Worm (Caenorhabditis elegans) whole organism, young adult: Measurements from ENCODE around the gene K07E8.6.

Source experiments
- B0261.1 ChIP-seq: sonication (generic microtip); optimal IDR thresholded peaks from 2 replicates; lab custom pipeline; 2016; ENCODE audit warnings: mild to moderate bottlenecking, missing genetic modification characterization, moderate library complexity, missing compliant biosample characterization
- D2030.7 ChIP-seq: fragments of 200-800 bp; sonication (Bioruptor generic); IDR thresholded peaks from 2 replicates; pipeline ENCODE4 v1.3.6; 2022; ENCODE audit warnings: missing genetic modification reagents, missing genetic modification characterization, missing compliant biosample characterization
- F23B12.7 ChIP-seq: sonication (generic microtip); optimal IDR thresholded peaks from 2 replicates; lab custom pipeline; 2017; ENCODE audit warnings: missing genetic modification characterization, mild to moderate bottlenecking, missing compliant biosample characterization, antibody characterized with exemption, moderate library complexity; ENCODE audit not compliant: insufficient read depth
- F33H1.4 ChIP-seq: fragments of 200-800 bp; sonication (Bioruptor generic); IDR thresholded peaks from 2 replicates; pipeline ENCODE4 v1.3.6; 2022; ENCODE audit warnings: missing genetic modification reagents, missing genetic modification characterization, missing compliant biosample characterization
- F52B5.7 ChIP-seq: sonication (generic microtip); optimal IDR thresholded peaks from 2 replicates; lab custom pipeline; 2016; ENCODE audit warnings: mild to moderate bottlenecking, missing genetic modification characterization, missing compliant biosample characterization
- F57A8.1 ChIP-seq: fragments of 200-800 bp; sonication (Bioruptor generic); optimal IDR thresholded peaks from 2 replicates; lab custom pipeline; 2018; ENCODE audit warnings: mild to moderate bottlenecking, missing genetic modification characterization, moderate library complexity, missing compliant biosample characterization
- F57C9.4 ChIP-seq: sonication (generic microtip); optimal IDR thresholded peaks from 2 replicates; lab custom pipeline; 2017; ENCODE audit warnings: mild to moderate bottlenecking, missing genetic modification characterization, missing compliant biosample characterization
- Y53G8AR.9 ChIP-seq: fragments of 200-800 bp; sonication (Bioruptor generic); conservative IDR thresholded peaks from 2 replicates; pipeline ENCODE4 v1.3.6; 2022; ENCODE audit warnings: missing genetic modification reagents, missing genetic modification characterization, missing compliant biosample characterization
- Y56A3A.18 ChIP-seq: fragments of 200-800 bp; sonication (Bioruptor generic); IDR thresholded peaks from 2 replicates; pipeline ENCODE4 v1.3.6; 2022; ENCODE audit warnings: missing genetic modification reagents, missing genetic modification characterization, missing compliant biosample characterization
- Y79H2A.3 ChIP-seq: fragments of 200-800 bp; sonication (Bioruptor generic); conservative IDR thresholded peaks from 2 replicates; pipeline ENCODE4 v1.3.6; 2022; ENCODE audit warnings: missing genetic modification reagents, missing genetic modification characterization, missing compliant biosample characterization
- akir-1 ChIP-seq: fragments of 200-800 bp; sonication (Bioruptor generic); optimal IDR thresholded peaks from 2 replicates; lab custom pipeline; 2018; ENCODE audit warnings: mild to moderate bottlenecking, missing genetic modification characterization, moderate library complexity, missing compliant biosample characterization
- attf-6 ChIP-seq: fragments of 200-800 bp; sonication (Bioruptor generic); IDR thresholded peaks from 2 replicates; pipeline ENCODE4 v1.3.6; 2022; ENCODE audit warnings: missing genetic modification reagents, missing genetic modification characterization, missing compliant biosample characterization
- bed-1 ChIP-seq: fragments of 200-800 bp; sonication (Bioruptor generic); IDR thresholded peaks from 2 replicates; pipeline ENCODE4 v1.3.6; 2022; ENCODE audit warnings: missing genetic modification reagents, missing genetic modification characterization, missing compliant biosample characterization
- cebp-1 ChIP-seq, 2 experiments: fragments of 200-800 bp in 1 of 2; sonication (Bioruptor generic) in 1 of 2; sonication (generic microtip) in 1 of 2; IDR thresholded peaks in 1 of 2; optimal IDR thresholded peaks in 1 of 2; 2 replicates each; pipeline versions ENCODE4 v1.3.6 to Lab custom; 2017 to 2022; ENCODE audit warnings: missing compliant biosample characterization in 2 of 2, missing genetic modification characterization in 2 of 2, mild to moderate bottlenecking in 1 of 2, missing genetic modification reagents in 1 of 2, moderate library complexity in 1 of 2
- ceh-100 ChIP-seq: fragments of 200-800 bp; sonication (Bioruptor generic); IDR thresholded peaks from 2 replicates; pipeline ENCODE4 v1.3.6; 2022; ENCODE audit warnings: missing genetic modification reagents, missing genetic modification characterization, missing compliant biosample characterization
- ceh-40 ChIP-seq: fragments of 200-800 bp; sonication (Bioruptor generic); IDR thresholded peaks from 2 replicates; pipeline ENCODE4 v1.3.6; 2022; ENCODE audit warnings: missing genetic modification characterization, missing compliant biosample characterization
- ceh-91 ChIP-seq: fragments of 200-800 bp; sonication (Bioruptor generic); IDR thresholded peaks from 2 replicates; pipeline ENCODE4 v1.3.6; 2022; ENCODE audit warnings: missing genetic modification reagents, missing genetic modification characterization, missing compliant biosample characterization
- dox-1 ChIP-seq: fragments of 200-800 bp; sonication (Bioruptor generic); IDR thresholded peaks from 2 replicates; pipeline ENCODE4 v1.3.6; 2022; ENCODE audit warnings: missing genetic modification reagents, missing genetic modification characterization, missing compliant biosample characterization
- egl-44 ChIP-seq: fragments of 200-800 bp; sonication (Bioruptor generic); IDR thresholded peaks from 2 replicates; pipeline ENCODE4 v1.3.6; 2022; ENCODE audit warnings: missing genetic modification reagents, missing genetic modification characterization, missing compliant biosample characterization
- ets-4 ChIP-seq: fragments of 200-800 bp; sonication (Bioruptor generic); optimal IDR thresholded peaks from 2 replicates; lab custom pipeline; 2018; ENCODE audit warnings: mild to moderate bottlenecking, missing genetic modification characterization, missing compliant biosample characterization
- fkh-3 ChIP-seq: sonication (generic microtip); optimal IDR thresholded peaks from 2 replicates; lab custom pipeline; 2016; ENCODE audit warnings: mild to moderate bottlenecking, missing genetic modification characterization, missing compliant biosample characterization
- hlh-12 ChIP-seq: sonication (generic microtip); optimal IDR thresholded peaks from 2 replicates; lab custom pipeline; 2016; ENCODE audit warnings: missing genetic modification characterization, missing compliant biosample characterization
- hmg-20 ChIP-seq: fragments of 200-800 bp; sonication (Bioruptor generic); IDR thresholded peaks from 2 replicates; pipeline ENCODE4 v1.3.6; 2022; ENCODE audit warnings: missing genetic modification reagents, missing genetic modification characterization, missing compliant biosample characterization
- hsf-1 ChIP-seq: fragments of 200-800 bp; sonication (Bioruptor generic); IDR thresholded peaks from 2 replicates; pipeline ENCODE4 v1.3.6; 2022; ENCODE audit warnings: missing genetic modification reagents, missing genetic modification characterization, missing compliant biosample characterization
- let-526 ChIP-seq: fragments of 200-800 bp; sonication (Bioruptor generic); IDR thresholded peaks from 2 replicates; pipeline ENCODE4 v1.3.6; 2022; ENCODE audit warnings: missing genetic modification reagents, missing genetic modification characterization, missing compliant biosample characterization
- let-607 ChIP-seq, 2 experiments: fragments of 200-800 bp in 1 of 2; sonication (Bioruptor generic) in 1 of 2; sonication (generic microtip) in 1 of 2; optimal IDR thresholded peaks; 2 replicates each; lab custom pipeline; 2016 to 2018; ENCODE audit warnings: mild to moderate bottlenecking in 2 of 2, missing compliant biosample characterization in 2 of 2, missing genetic modification characterization in 2 of 2, moderate library complexity in 2 of 2, missing genotype in 1 of 2
- lin-26 ChIP-seq: fragments of 200-800 bp; sonication (Bioruptor generic); IDR thresholded peaks from 2 replicates; pipeline ENCODE4 v1.3.6; 2022; ENCODE audit warnings: missing genetic modification reagents, missing genetic modification characterization, missing compliant biosample characterization
- lsl-1 ChIP-seq: fragments of 200-800 bp; sonication (Bioruptor generic); optimal IDR thresholded peaks from 2 replicates; lab custom pipeline; 2018; ENCODE audit warnings: mild to moderate bottlenecking, missing genetic modification characterization, moderate library complexity, missing compliant biosample characterization
- mcd-1 ChIP-seq: fragments of 200-800 bp; sonication (Bioruptor generic); IDR thresholded peaks from 2 replicates; pipeline ENCODE4 v1.3.6; 2022; ENCODE audit warnings: missing genetic modification reagents, missing genetic modification characterization, missing compliant biosample characterization
- mes-4 ChIP-seq: sonication (generic microtip); optimal IDR thresholded peaks from 2 replicates; lab custom pipeline; 2016; ENCODE audit warnings: missing genotype, missing genetic modification characterization, missing compliant biosample characterization
- nfya-1 ChIP-seq: sonication (generic microtip); optimal IDR thresholded peaks from 2 replicates; lab custom pipeline; 2017; ENCODE audit warnings: antibody characterized with exemption, missing compliant biosample characterization, missing genetic modification characterization, borderline replicate concordance; ENCODE audit not compliant: insufficient read depth
- nhr-120 ChIP-seq: fragments of 200-800 bp; sonication (Bioruptor generic); IDR thresholded peaks from 2 replicates; pipeline ENCODE4 v1.3.6; 2022; ENCODE audit warnings: missing genetic modification characterization, missing compliant biosample characterization
- nhr-179 ChIP-seq: sonication (generic microtip); optimal IDR thresholded peaks from 2 replicates; lab custom pipeline; 2016; ENCODE audit warnings: mild to moderate bottlenecking, missing genetic modification characterization, missing compliant biosample characterization
- nhr-27 ChIP-seq: fragments of 200-800 bp; sonication (Bioruptor generic); optimal IDR thresholded peaks from 2 replicates; lab custom pipeline; 2018; ENCODE audit warnings: mild to moderate bottlenecking, missing genetic modification characterization, moderate library complexity, missing compliant biosample characterization
- nhr-90 ChIP-seq: sonication (generic microtip); optimal IDR thresholded peaks from 2 replicates; lab custom pipeline; 2016; ENCODE audit warnings: missing genotype, mild to moderate bottlenecking, missing genetic modification characterization, missing compliant biosample characterization
- repo-1 ChIP-seq: sonication (generic microtip); optimal IDR thresholded peaks from 2 replicates; lab custom pipeline; 2017; ENCODE audit warnings: mild to moderate bottlenecking, missing genetic modification characterization, missing compliant biosample characterization
- sea-2 ChIP-seq: fragments of 200-800 bp; sonication (Bioruptor generic); IDR thresholded peaks from 2 replicates; pipeline ENCODE4 v1.3.6; 2022; ENCODE audit warnings: missing genetic modification characterization, missing compliant biosample characterization
- somi-1 ChIP-seq: fragments of 200-800 bp; sonication (Bioruptor generic); optimal IDR thresholded peaks from 2 replicates; lab custom pipeline; 2018; ENCODE audit warnings: mild to moderate bottlenecking, missing genetic modification characterization, missing compliant biosample characterization
- sptf-2 ChIP-seq: fragments of 200-800 bp; sonication (Bioruptor generic); optimal IDR thresholded peaks from 2 replicates; lab custom pipeline; 2018; ENCODE audit warnings: mild to moderate bottlenecking, missing genetic modification characterization, missing compliant biosample characterization
- tlf-1 ChIP-seq: fragments of 200-800 bp; sonication (Bioruptor generic); optimal IDR thresholded peaks from 2 replicates; lab custom pipeline; 2018; ENCODE audit warnings: mild to moderate bottlenecking, missing genetic modification characterization, missing compliant biosample characterization
- unc-130 ChIP-seq: sonication (generic microtip); optimal IDR thresholded peaks from 2 replicates; lab custom pipeline; 2016; ENCODE audit warnings: missing genetic modification reagents, missing genetic modification characterization, missing compliant biosample characterization
- zfh-2 ChIP-seq: fragments of 200-800 bp; sonication (Bioruptor generic); conservative IDR thresholded peaks from 2 replicates; pipeline ENCODE4 v1.3.6; 2022; ENCODE audit warnings: missing genetic modification reagents, missing genetic modification characterization, missing compliant biosample characterization
- ztf-18 ChIP-seq: sonication (generic microtip); optimal IDR thresholded peaks from 2 replicates; lab custom pipeline; 2016; ENCODE audit warnings: missing genotype, mild to moderate bottlenecking, missing genetic modification characterization, missing compliant biosample characterization
- ztf-6 ChIP-seq: fragments of 200-800 bp; sonication (Bioruptor generic); IDR thresholded peaks from 2 replicates; pipeline ENCODE4 v1.3.6; 2022; ENCODE audit warnings: missing genetic modification reagents, missing genetic modification characterization, missing compliant biosample characterization

K07E8.6 gene

DNA sequence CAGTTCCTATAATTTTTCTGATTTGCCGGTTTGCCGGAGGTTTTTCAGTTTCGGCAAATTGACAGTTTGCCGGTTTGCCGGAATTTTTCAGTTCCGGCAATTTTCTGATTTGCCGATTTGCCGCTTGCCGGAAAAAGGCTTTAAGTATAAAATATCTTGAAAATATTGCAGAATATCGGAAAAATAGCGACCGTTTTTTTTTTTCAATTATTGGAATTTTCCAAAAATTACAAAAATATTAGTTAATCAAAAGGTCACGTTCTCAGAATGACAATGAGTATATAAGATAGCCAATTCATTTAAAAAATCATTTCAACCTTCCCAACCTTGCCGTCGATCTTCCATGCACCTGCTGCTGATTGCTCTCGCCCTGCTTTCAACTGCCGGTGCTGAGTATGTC lies 43.0 kb upstream of the K07E8.6 start, which contains the start of gene T02H6.7:
Gene T02H6.7 (plus strand): TSS at position 301 of the 400 bp plus-strand sequence.
- TF ChIP-seq F57A8.1 (GFP tag; lab: Kevin White, UChicago) (no peak), sea-2 (GFP tag; lab: Robert Waterston, UW) (no peak), F23B12.7 (tag; lab: Kevin White, UChicago) (no peak), dox-1 (GFP tag; lab: Robert Waterston, UW) (no peak), lsl-1 (GFP tag; lab: Kevin White, UChicago) (no peak), egl-44 (GFP tag; lab: Robert Waterston, UW) (no peak), tlf-1 (GFP tag; lab: Kevin White, UChicago) (no peak), F33H1.4 (GFP tag; lab: Robert Waterston, UW) (no peak), ztf-6 (GFP tag; lab: Robert Waterston, UW) (no peak), mcd-1 (GFP tag; lab: Robert Waterston, UW) (no peak), F52B5.7 (no peak), ztf-18 (tag; lab: Kevin White, UChicago) (no peak), B0261.1 (no peak), ceh-100 (GFP tag; lab: Robert Waterston, UW) (no peak), hsf-1 (no peak), hlh-12 (tag; lab: Kevin White, UChicago) (no peak), attf-6 (GFP tag; lab: Robert Waterston, UW) (no peak)

DNA sequence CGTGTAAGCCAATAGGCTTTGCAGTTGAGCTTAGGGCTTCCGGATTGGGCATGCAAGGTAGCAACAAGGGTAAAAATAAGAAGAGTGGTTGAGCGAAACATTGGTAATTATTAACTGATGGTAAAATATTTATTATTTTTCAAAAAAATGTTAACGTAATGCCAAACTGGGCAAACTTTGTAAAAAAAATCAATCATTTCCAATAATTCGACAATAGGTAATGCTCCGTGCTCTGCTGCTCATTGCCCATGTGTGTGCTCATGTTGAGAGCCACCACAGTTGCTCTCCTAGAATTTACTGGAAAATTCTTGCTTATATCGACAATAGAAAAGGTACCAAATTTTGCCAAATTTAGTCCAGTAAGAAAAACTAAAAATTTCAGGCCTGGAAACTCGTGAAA lies 41.2 kb upstream of the K07E8.6 start, which contains the start of the genes T02H6.10 and T02H6.8:
Gene T02H6.10 (minus strand): TSS at position 101 of the 400 bp plus-strand sequence.
Gene T02H6.8 (plus strand): TSS at position 221 of the 400 bp plus-strand sequence.
- TF ChIP-seq cebp-1 (GFP tag; IDR thresholded peaks at IDR 0.05; lab: Robert Waterston, UW) (no peak), cebp-1 (tag; optimal IDR thresholded peaks at IDR 0.05; lab: Kevin White, UChicago) (no peak), ceh-100 (GFP tag; lab: Robert Waterston, UW) (no peak), sptf-2 (GFP tag; lab: Kevin White, UChicago) (no peak), somi-1 (GFP tag; lab: Kevin White, UChicago) (no peak), akir-1 (GFP tag; lab: Kevin White, UChicago) (no peak), hmg-20 (GFP tag; lab: Robert Waterston, UW) (no peak), repo-1 (tag; lab: Kevin White, UChicago) (no peak), nhr-27 (tag; lab: Kevin White, UChicago) (no peak), nhr-179 (tag; lab: Kevin White, UChicago) (no peak), Y53G8AR.9 (GFP tag; lab: Robert Waterston, UW) (no peak), ets-4 (GFP tag; lab: Kevin White, UChicago) (no peak), F57C9.4 (tag; lab: Kevin White, UChicago) (no peak), fkh-3 (tag; lab: Kevin White, UChicago) (no peak), bed-1 (GFP tag; lab: Robert Waterston, UW) (no peak), ceh-40 (GFP tag; lab: Robert Waterston, UW) (no peak), nhr-120 (GFP tag; lab: Robert Waterston, UW) (no peak), B0261.1 (no peak), Y56A3A.18 (no peak), lin-26 (GFP tag; lab: Robert Waterston, UW) (no peak), let-607 (tag; optimal IDR thresholded peaks at IDR 0.05; lab: Kevin White, UChicago) (no peak)
- TF ChIP-seq, all 124 proteins: peak for 0

DNA sequence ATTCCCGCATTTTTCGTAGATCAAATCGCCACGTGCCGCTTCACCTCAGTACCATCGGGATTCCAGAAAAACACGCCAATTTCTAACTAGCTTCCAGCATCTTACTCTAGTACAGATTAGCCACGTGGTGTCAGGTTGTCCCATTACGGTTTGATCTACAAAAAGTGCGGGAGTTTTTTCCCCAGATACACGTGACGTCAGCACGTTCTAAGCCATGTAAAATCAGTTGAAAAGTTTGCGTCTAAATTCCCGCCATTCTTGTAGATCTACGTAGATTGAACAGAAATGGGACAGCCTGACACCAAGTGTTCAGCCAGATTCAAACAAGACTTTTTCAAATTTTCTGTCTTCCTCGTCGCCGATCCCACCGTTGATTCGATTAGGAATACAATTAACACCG lies 39.2 kb upstream of the K07E8.6 start, which contains the start of gene T02H6.9:
Gene T02H6.9 (plus strand): TSS at position 301 of the 400 bp plus-strand sequence.
- TF ChIP-seq ceh-91 (GFP tag; lab: Robert Waterston, UW) (no peak), zfh-2 (GFP tag; lab: Robert Waterston, UW) (no peak), let-526 (no peak), F57A8.1 (GFP tag; lab: Kevin White, UChicago) (no peak), nfya-1 (tag; lab: Kevin White, UChicago) (no peak), Y79H2A.3 (GFP tag; lab: Robert Waterston, UW) (no peak), nhr-90 (tag; lab: Kevin White, UChicago) (no peak), dox-1 (GFP tag; lab: Robert Waterston, UW) (no peak), D2030.7 (GFP tag; lab: Robert Waterston, UW) (no peak), unc-130 (no peak), Y53G8AR.9 (GFP tag; lab: Robert Waterston, UW) (no peak), mes-4 (tag; lab: Kevin White, UChicago) (no peak), ztf-18 (tag; lab: Kevin White, UChicago) (no peak)
